Fruit fly (Drosophila melanogaster): ENCODE results near the gene eRF1.

DNA sequence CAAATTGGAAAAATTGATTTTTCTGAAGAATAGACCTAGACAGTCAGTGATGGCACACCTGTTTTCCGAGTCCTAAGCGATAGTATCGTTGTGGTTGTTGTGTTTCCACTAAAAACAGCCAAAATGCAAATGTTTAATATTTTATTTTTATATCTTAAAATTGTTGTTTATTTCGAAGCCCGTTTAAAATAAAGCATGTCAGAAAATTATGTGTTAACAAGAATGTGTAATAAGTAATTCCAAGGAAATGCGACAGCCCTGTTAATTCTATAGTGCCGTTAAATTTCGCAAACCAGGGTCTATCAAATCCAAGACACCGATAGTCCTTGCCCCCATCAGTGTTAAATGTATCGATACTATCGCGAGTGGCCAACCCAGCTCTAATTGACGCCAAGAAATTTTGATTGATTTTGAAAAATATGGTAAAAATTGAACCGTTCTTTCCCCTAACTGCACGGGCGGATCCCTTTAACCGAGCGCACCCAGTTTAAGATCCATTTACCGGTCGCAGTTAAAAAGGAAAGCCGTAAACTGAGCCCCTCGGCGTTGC lies 46.0 kb upstream of the eRF1 start, which contains the start of gene Pex23:
- TF ChIP-seq psq (optimal IDR thresholded peaks at IDR 0.05), result no peak
- TF ChIP-seq CG8478 (optimal IDR thresholded peaks at IDR 0.05), result no peak

Measured in whole organism.